Fruit fly (Drosophila melanogaster): ENCODE measurements around the gene AP-2mu.

dm6 chr3R:22494523-22495309 is 32.5 kb downstream of the AP-2mu start:
- TF ChIP-seq CG8478 (optimal IDR thresholded peaks at IDR 0.05) (no peak), usp (GFP tag; optimal IDR thresholded peaks at IDR 0.05) (no peak), psq (optimal IDR thresholded peaks at IDR 0.05) (no peak), Dll (optimal IDR thresholded peaks at IDR 0.05) (no peak)

Measured in whole organism.